Fruit fly (Drosophila melanogaster) whole organism, larva: ENCODE results near the gene Josd.

ENCODE experiments used
- noc ChIP-seq: fragments of 200-800 bp; sonication (Bioruptor generic); optimal IDR thresholded peaks from 3 replicates; lab custom pipeline; 2019; ENCODE audit warnings: missing biosample characterization, mild to moderate bottlenecking, missing genetic modification characterization, moderate library complexity

Josd gene

dm6 chrX:6260900-6261299 is at the start of gene Josd:
Gene Josd, plus strand, starts transcription at chrX:6261169.
- no peak for TF ChIP-seq noc (tag; lab: Kevin White, UChicago)

dm6 chrX:6216650-6217049 is 44.3 kb upstream of the Josd start:
- no peak for TF ChIP-seq noc (tag; lab: Kevin White, UChicago)

dm6 chrX:6219227-6219626 is 41.7 kb upstream of the Josd start, which contains the start of gene Btnd:
Gene Btnd, minus strand, starts transcription at chrX:6219327.
- TF ChIP-seq noc (tag; lab: Kevin White, UChicago): no peak

- peak; percentile 27 for TF ChIP-seq noc (tag; lab: Kevin White, UChicago)
Observed at dm6 chrX:6219845-6220345, 41.1 kb upstream of the Josd start, which contains the start of gene Efr. Gene Efr, plus strand, starts transcription at chrX:6219957.

- peak; percentile 96 for TF ChIP-seq noc (tag; lab: Kevin White, UChicago)
Observed at dm6 chrX:6224225-6225190, 36.5 kb upstream of the Josd start, which contains the start of gene sqh. Gene sqh, minus strand, starts transcription at chrX:6225140.

dm6 chrX:6225472-6226049 is 35.4 kb upstream of the Josd start, which contains the start of gene dtn:
Gene dtn, plus strand, starts transcription at chrX:6225647.
- TF ChIP-seq noc (tag; lab: Kevin White, UChicago): no peak

dm6 chrX:6231764-6232163 is 29.2 kb upstream of the Josd start:
- no peak for TF ChIP-seq noc (tag; lab: Kevin White, UChicago)

dm6 chrX:6237015-6237414 is 24.0 kb upstream of the Josd start, which contains the start of gene CG14445:
Gene CG14445, plus strand, starts transcription at chrX:6237315.
- TF ChIP-seq noc (tag; lab: Kevin White, UChicago): no peak

dm6 chrX:6252897-6253540 is 8.0 kb upstream of the Josd start:
- no peak for TF ChIP-seq noc (tag; lab: Kevin White, UChicago)

dm6 chrX:6253701-6254100 is 7.3 kb upstream of the Josd start:
- TF ChIP-seq noc (tag; lab: Kevin White, UChicago): no peak

dm6 chrX:6254617-6255349 is 6.2 kb upstream of the Josd start:
- TF ChIP-seq noc (tag; lab: Kevin White, UChicago): no peak

dm6 chrX:6255414-6255915 is 5.5 kb upstream of the Josd start, which contains the start of the genes Rbcn-3A and Spx:
Gene Rbcn-3A, minus strand, starts transcription at chrX:6255487.
Gene Spx, plus strand, starts transcription at chrX:6255822.
- peak; percentile 38 for TF ChIP-seq noc (tag; lab: Kevin White, UChicago)

dm6 chrX:6259696-6260095 is 1.3 kb upstream of the Josd start:
- TF ChIP-seq noc (tag; lab: Kevin White, UChicago): no peak

- peak; percentile 78 for TF ChIP-seq noc (tag; lab: Kevin White, UChicago)
Observed at dm6 chrX:6263614-6264130, 2.7 kb downstream of the Josd start.
